Fruit fly (Drosophila melanogaster) whole organism, embryonic: ENCODE data around the gene Tfb4.
A peak's percentile ranks its signal among the peaks of the same experiment; 100 is the strongest.

Source experiments
- Antp ChIP-seq: fragments of 200-800 bp; sonication (Bioruptor generic); optimal IDR thresholded peaks from 3 replicates; lab custom pipeline; 2016; ENCODE audit warnings: missing biosample characterization, missing genetic modification characterization
- Bteb2 ChIP-seq: fragments of 200-800 bp; sonication (Bioruptor generic); optimal IDR thresholded peaks from 2 replicates; lab custom pipeline; 2016; ENCODE audit warnings: missing biosample characterization, missing genetic modification characterization
- CG10321 ChIP-seq: fragments of 200-800 bp; sonication (Bioruptor generic); IDR thresholded peaks from 2 replicates; pipeline ENCODE4 v1.3.6; 2022; ENCODE audit warnings: missing biosample characterization, missing genetic modification characterization
- CG10366 ChIP-seq: fragments of 200-800 bp; sonication (Bioruptor generic); IDR thresholded peaks from 2 replicates; pipeline ENCODE4 v1.3.6; 2022; ENCODE audit warnings: missing biosample characterization, missing genetic modification characterization
- CG10654 ChIP-seq: fragments of 200-800 bp; sonication (Bioruptor generic); optimal IDR thresholded peaks from 2 replicates; lab custom pipeline; 2016; ENCODE audit warnings: missing biosample characterization, missing genetic modification characterization
- CG13123 ChIP-seq: fragments of 200-800 bp; sonication (Bioruptor generic); optimal IDR thresholded peaks from 2 replicates; lab custom pipeline; 2016; ENCODE audit warnings: missing biosample characterization, missing genetic modification characterization
- CG13287 ChIP-seq: fragments of 200-800 bp; sonication (Bioruptor generic); IDR thresholded peaks from 2 replicates; pipeline ENCODE4 v1.3.6; 2022; ENCODE audit warnings: missing biosample characterization, missing genetic modification characterization; ENCODE audit not compliant: partially characterized antibody
- CG13624 ChIP-seq: fragments of 200-800 bp; sonication (Bioruptor generic); optimal IDR thresholded peaks from 2 replicates; lab custom pipeline; 2016; ENCODE audit warnings: missing biosample characterization, missing genetic modification characterization
- CG14014 ChIP-seq: fragments of 200-800 bp; sonication (Bioruptor generic); IDR thresholded peaks from 2 replicates; pipeline ENCODE4 v1.3.6; 2022; ENCODE audit warnings: missing biosample characterization, missing genetic modification characterization
- CG2678 ChIP-seq: fragments of 200-800 bp; sonication (Bioruptor generic); optimal IDR thresholded peaks from 3 replicates; lab custom pipeline; 2019; ENCODE audit warnings: missing biosample characterization, mild to moderate bottlenecking, missing genetic modification characterization, moderate library complexity
- CG2712 ChIP-seq: fragments of 200-800 bp; optimal IDR thresholded peaks from 3 replicates; lab custom pipeline; 2019; ENCODE audit warnings: missing biosample characterization, mild to moderate bottlenecking, missing genetic modification characterization, moderate library complexity
- CG31224 ChIP-seq: fragments of 200-800 bp; sonication (Bioruptor generic); IDR thresholded peaks from 2 replicates; pipeline ENCODE4 v1.3.6; 2022; ENCODE audit warnings: missing biosample characterization, missing genetic modification characterization
- CG32772 ChIP-seq: fragments of 200-800 bp; sonication (Bioruptor generic); IDR thresholded peaks from 2 replicates; pipeline ENCODE4 v1.3.6; 2022; ENCODE audit warnings: missing biosample characterization, missing genetic modification characterization
- CG3407 ChIP-seq: fragments of 200-800 bp; sonication (Bioruptor generic); optimal IDR thresholded peaks from 2 replicates; lab custom pipeline; 2018; ENCODE audit warnings: missing biosample characterization, mild to moderate bottlenecking, missing genetic modification characterization
- CG4820 ChIP-seq: fragments of 200-800 bp; sonication (Bioruptor generic); optimal IDR thresholded peaks from 3 replicates; lab custom pipeline; 2016; ENCODE audit warnings: missing biosample characterization, missing genetic modification characterization
- CG8924 ChIP-seq: fragments of 200-800 bp; optimal IDR thresholded peaks from 3 replicates; lab custom pipeline; 2019; ENCODE audit warnings: missing biosample characterization, mild to moderate bottlenecking, missing genetic modification characterization, moderate library complexity
- CHES-1-like ChIP-seq: fragments of 200-800 bp; sonication (Bioruptor generic); optimal IDR thresholded peaks from 2 replicates; lab custom pipeline; 2016; ENCODE audit warnings: missing biosample characterization, missing genetic modification characterization
- Chrac-16 ChIP-seq: fragments of 200-800 bp; sonication (Bioruptor generic); optimal IDR thresholded peaks from 3 replicates; lab custom pipeline; 2016; ENCODE audit warnings: missing biosample characterization, missing genetic modification characterization
- Dll ChIP-seq: fragments of 200-800 bp; sonication (Bioruptor generic); IDR thresholded peaks from 4 replicates; pipeline ENCODE4 v1.3.6; 2022; ENCODE audit warnings: missing biosample characterization, missing genetic modification characterization; ENCODE audit not compliant: partially characterized antibody
- ERR ChIP-seq: fragments of 200-800 bp; sonication (Bioruptor generic); optimal IDR thresholded peaks from 2 replicates; lab custom pipeline; 2016; ENCODE audit warnings: missing biosample characterization, missing genetic modification characterization
- Ets97D ChIP-seq: fragments of 200-800 bp; sonication (Bioruptor generic); optimal IDR thresholded peaks from 3 replicates; lab custom pipeline; 2016; ENCODE audit warnings: missing biosample characterization, missing genetic modification characterization
- Fer1 ChIP-seq: fragments of 200-800 bp; sonication (Bioruptor generic); optimal IDR thresholded peaks from 2 replicates; lab custom pipeline; 2017; ENCODE audit warnings: missing biosample characterization, mild to moderate bottlenecking, missing genetic modification characterization
- Gug ChIP-seq: fragments of 200-800 bp; sonication (Bioruptor generic); IDR thresholded peaks from 4 replicates; pipeline ENCODE4 v1.3.6; 2022; ENCODE audit warnings: missing biosample characterization, missing genetic modification characterization
- Hmx ChIP-seq: fragments of 200-800 bp; sonication (Bioruptor generic); optimal IDR thresholded peaks from 2 replicates; lab custom pipeline; 2016; ENCODE audit warnings: missing biosample characterization, missing genetic modification characterization
- MBD-R2 ChIP-seq: fragments of 200-800 bp; sonication (Bioruptor generic); IDR thresholded peaks from 2 replicates; pipeline ENCODE4 v1.3.6; 2022; ENCODE audit warnings: missing biosample characterization, missing genetic modification characterization
- NfI ChIP-seq: fragments of 200-800 bp; sonication (Bioruptor generic); optimal IDR thresholded peaks from 3 replicates; lab custom pipeline; 2018; ENCODE audit warnings: missing biosample characterization, mild to moderate bottlenecking, missing genetic modification characterization, moderate library complexity
- PHDP ChIP-seq: fragments of 200-800 bp; sonication (Bioruptor generic); optimal IDR thresholded peaks from 3 replicates; lab custom pipeline; 2018; ENCODE audit warnings: missing biosample characterization, mild to moderate bottlenecking, missing genetic modification characterization, moderate library complexity
- Rfx ChIP-seq: fragments of 200-800 bp; sonication (Bioruptor generic); IDR thresholded peaks from 2 replicates; pipeline ENCODE4 v1.3.6; 2022; ENCODE audit warnings: missing biosample characterization, missing genetic modification characterization
- Scr ChIP-seq: fragments of 200-800 bp; sonication (Bioruptor generic); IDR thresholded peaks from 2 replicates; pipeline ENCODE4 v1.3.6; 2022; ENCODE audit warnings: missing biosample characterization, missing genetic modification characterization; ENCODE audit not compliant: partially characterized antibody
- Six4 ChIP-seq: fragments of 200-800 bp; sonication (Bioruptor generic); optimal IDR thresholded peaks from 2 replicates; lab custom pipeline; 2016; ENCODE audit warnings: missing biosample characterization, missing genetic modification characterization
- Spps ChIP-seq: fragments of 200-800 bp; sonication (Bioruptor generic); optimal IDR thresholded peaks from 2 replicates; lab custom pipeline; 2018; ENCODE audit warnings: missing biosample characterization, mild to moderate bottlenecking, missing genetic modification characterization
- Sry-δ ChIP-seq: fragments of 200-800 bp; sonication (Bioruptor generic); optimal IDR thresholded peaks from 2 replicates; lab custom pipeline; 2016; ENCODE audit warnings: missing biosample characterization, missing genetic modification characterization
- ara ChIP-seq: fragments of 200-800 bp; sonication (Bioruptor generic); IDR thresholded peaks from 2 replicates; pipeline ENCODE4 v1.3.6; 2022; ENCODE audit warnings: missing biosample characterization, missing genetic modification characterization
- bcd ChIP-seq: fragments of 200-800 bp; sonication (Bioruptor generic); optimal IDR thresholded peaks from 2 replicates; lab custom pipeline; 2017; ENCODE audit warnings: missing biosample characterization, mild to moderate bottlenecking, missing genetic modification characterization
- bowl ChIP-seq: fragments of 200-800 bp; sonication (Bioruptor generic); IDR thresholded peaks from 2 replicates; pipeline ENCODE4 v1.3.6; 2022; ENCODE audit warnings: missing biosample characterization, missing genetic modification characterization
- chinmo ChIP-seq: fragments of 200-800 bp; sonication (Bioruptor generic); IDR thresholded peaks from 4 replicates; pipeline ENCODE4 v1.3.6; 2022; ENCODE audit warnings: missing biosample characterization, missing genetic modification characterization; ENCODE audit not compliant: partially characterized antibody
- eve ChIP-seq, 2 experiments: fragments of >200 bp; optimal IDR thresholded peaks; 2 replicates each; lab custom pipeline; 2017; ENCODE audit warnings: missing biosample characterization in 2 of 2, missing genetic modification characterization in 2 of 2
- ewg ChIP-seq: fragments of 200-800 bp; sonication (Bioruptor generic); optimal IDR thresholded peaks from 3 replicates; lab custom pipeline; 2017; ENCODE audit warnings: mild to moderate bottlenecking, missing biosample characterization, missing genetic modification reagents, missing genetic modification characterization
- gro ChIP-seq: fragments of 200-800 bp; sonication (Bioruptor generic); optimal IDR thresholded peaks from 2 replicates; lab custom pipeline; 2016; ENCODE audit warnings: missing biosample characterization, missing genetic modification characterization
- ham ChIP-seq: fragments of 200-800 bp; sonication (Bioruptor generic); IDR thresholded peaks from 2 replicates; pipeline ENCODE4 v1.3.6; 2022; ENCODE audit warnings: missing biosample characterization, missing genetic modification characterization
- ind ChIP-seq: fragments of 200-800 bp; sonication (Bioruptor generic); optimal IDR thresholded peaks from 3 replicates; lab custom pipeline; 2016; ENCODE audit warnings: missing biosample characterization, missing genetic modification characterization
- jumu ChIP-seq: fragments of 200-800 bp; sonication (Bioruptor generic); optimal IDR thresholded peaks from 3 replicates; lab custom pipeline; 2016; ENCODE audit warnings: missing biosample characterization, missing genetic modification characterization
- lov ChIP-seq, 2 experiments: fragments of 200-800 bp in 1 of 2; fragments of >200 bp in 1 of 2; sonication (Bioruptor generic) in 1 of 2; IDR thresholded peaks in 1 of 2; optimal IDR thresholded peaks in 1 of 2; 2 replicates in 1 of 2; 3 replicates in 1 of 2; pipeline versions ENCODE4 v1.3.6 to Lab custom; 2017 to 2022; ENCODE audit warnings: missing biosample characterization in 1 of 2, missing genetic modification characterization in 1 of 2
- mam ChIP-seq: fragments of 200-800 bp; sonication (Bioruptor generic); optimal IDR thresholded peaks from 3 replicates; lab custom pipeline; 2016; ENCODE audit warnings: missing biosample characterization, missing genetic modification characterization
- nerfin-2 ChIP-seq: fragments of 200-800 bp; sonication (Bioruptor generic); IDR thresholded peaks from 2 replicates; pipeline ENCODE4 v1.3.6; 2022; ENCODE audit warnings: missing biosample characterization, missing genetic modification characterization; ENCODE audit not compliant: partially characterized antibody
- pum ChIP-seq: fragments of 200-800 bp; sonication (Bioruptor generic); optimal IDR thresholded peaks from 2 replicates; lab custom pipeline; 2016; ENCODE audit warnings: missing biosample characterization, missing genetic modification characterization
- ranshi ChIP-seq: fragments of 200-800 bp; sonication (Bioruptor generic); IDR thresholded peaks from 2 replicates; pipeline ENCODE4 v1.3.6; 2022; ENCODE audit warnings: missing biosample characterization, missing genetic modification characterization
- rib ChIP-seq: fragments of 200-800 bp; sonication (Bioruptor generic); IDR thresholded peaks from 2 replicates; pipeline ENCODE4 v1.3.6; 2022; ENCODE audit warnings: missing biosample characterization, missing genetic modification characterization
- stwl ChIP-seq: fragments of 200-800 bp; sonication (Bioruptor generic); optimal IDR thresholded peaks from 3 replicates; lab custom pipeline; 2018; ENCODE audit warnings: missing biosample characterization, mild to moderate bottlenecking, missing genetic modification characterization, moderate library complexity
- ttk ChIP-seq: fragments of 200-800 bp; sonication (Bioruptor generic); IDR thresholded peaks from 2 replicates; pipeline ENCODE4 v2.1.2; 2022; ENCODE audit warnings: missing biosample characterization, missing genetic modification characterization
- tx ChIP-seq: fragments of 200-800 bp; sonication (Bioruptor generic); optimal IDR thresholded peaks from 2 replicates; lab custom pipeline; 2016; ENCODE audit warnings: missing biosample characterization, missing genetic modification characterization

Gene Tfb4

DNA sequence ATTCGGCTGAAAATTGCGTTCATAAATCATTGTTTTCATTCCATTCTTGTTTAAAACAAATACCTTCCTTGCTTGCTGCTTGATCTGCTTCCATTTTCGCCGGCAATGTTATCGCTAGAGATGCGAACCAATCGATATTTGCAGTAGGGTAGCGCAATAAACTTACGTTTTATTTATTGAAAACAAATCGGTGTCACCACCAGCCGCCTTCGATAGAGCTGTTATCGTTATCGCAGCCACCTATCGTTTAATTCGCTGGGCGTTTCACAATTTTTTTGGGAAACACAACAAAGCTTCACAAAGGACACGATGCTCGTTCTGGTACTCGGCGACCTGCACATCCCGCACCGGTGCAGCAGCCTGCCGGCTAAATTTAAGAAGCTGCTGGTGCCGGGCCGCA, at the start of gene Tfb4, which contains the start of gene Vps29 (continued):
- peak; percentile 51 for TF ChIP-seq NfI (GFP tag; lab: Kevin White, UChicago)
- peak; percentile 39 for TF ChIP-seq CG8924 (tag; lab: Kevin White, UChicago)
- peak; percentile 95 for TF ChIP-seq CG13287
- TF ChIP-seq Ets97D (GFP tag; lab: Kevin White, UChicago) = peak; percentile 40
- no peak for TF ChIP-seq CG3407 (GFP tag; lab: Kevin White, UChicago)
- peak; percentile 84 for TF ChIP-seq Dll (GFP tag; lab: Robert Waterston, UW)
- peak; percentile 21 for TF ChIP-seq CG10654
- no peak for TF ChIP-seq Hmx (GFP tag; lab: Kevin White, UChicago)
- peak; percentile 98 for TF ChIP-seq nerfin-2 (GFP tag; lab: Robert Waterston, UW)
- TF ChIP-seq bcd = no peak
- TF ChIP-seq CG13123 (GFP tag; lab: Kevin White, UChicago) = no peak
- TF ChIP-seq CG31224 (GFP tag; lab: Robert Waterston, UW) = peak; percentile 36; the same call in 1 of the 2 replicates
- peak; percentile 9 for TF ChIP-seq ERR (GFP tag; lab: Kevin White, UChicago)
- TF ChIP-seq PHDP = no peak
- peak; percentile 32 for TF ChIP-seq Bteb2 (GFP tag; lab: Kevin White, UChicago)
- TF ChIP-seq pum = peak; percentile 42
- TF ChIP-seq tx (GFP tag; lab: Kevin White, UChicago) = peak; percentile 7
- TF ChIP-seq rib (GFP tag; lab: Robert Waterston, UW) = peak; percentile 62; the same call in 1 of the 2 replicates
- peak; percentile 91 for TF ChIP-seq stwl
- peak; percentile 97 for TF ChIP-seq MBD-R2 (GFP tag; lab: Robert Waterston, UW)
- TF ChIP-seq CG13624 (GFP tag; lab: Kevin White, UChicago) = peak; percentile 63
- peak; percentile 21 for TF ChIP-seq CG4820
- peak; percentile 18 for TF ChIP-seq gro (GFP tag; lab: Kevin White, UChicago)
- TF ChIP-seq CG10366 (GFP tag; lab: Robert Waterston, UW) = peak; percentile 41; the same call in 1 of the 2 replicates
- no peak for TF ChIP-seq CG10321 (GFP tag; lab: Robert Waterston, UW)
- TF ChIP-seq CHES-1-like (GFP tag; lab: Kevin White, UChicago) = peak; percentile 65
- no peak for TF ChIP-seq ttk (GFP tag; lab: Robert Waterston, UW)
- TF ChIP-seq Rfx (GFP tag; lab: Robert Waterston, UW) = peak; percentile 81
- TF ChIP-seq chinmo = peak; percentile 96
- no peak for TF ChIP-seq ham (GFP tag; lab: Robert Waterston, UW)
- peak; percentile 49 for TF ChIP-seq Chrac-16 (GFP tag; lab: Kevin White, UChicago)
- peak; percentile 38; the same call in 1 of the 2 replicates for TF ChIP-seq ranshi
- peak; percentile 63 for TF ChIP-seq Antp (GFP tag; lab: Kevin White, UChicago)
- peak; percentile 16; the same call in 1 of the 2 replicates for TF ChIP-seq bowl (GFP tag; lab: Robert Waterston, UW)
- peak; percentile 73 for TF ChIP-seq mam
- peak; percentile 60; the same call in 1 of the 4 replicates for TF ChIP-seq Gug (GFP tag; lab: Robert Waterston, UW)
- no peak for TF ChIP-seq eve (GFP tag; optimal IDR thresholded peaks at IDR 0.05; lab: Kevin White, UChicago)
- peak; percentile 63 for TF ChIP-seq jumu (GFP tag; lab: Kevin White, UChicago)
- TF ChIP-seq Spps (tag; lab: Kevin White, UChicago) = no peak
- peak; percentile 80 for TF ChIP-seq Scr (GFP tag; lab: Robert Waterston, UW)
- TF ChIP-seq ara = peak; percentile 9; the same call in 1 of the 2 replicates
- TF ChIP-seq CG2678 = no peak
- TF ChIP-seq CG14014 (GFP tag; lab: Robert Waterston, UW) = peak; percentile 23; the same call in 1 of the 2 replicates
- peak; percentile 46 for TF ChIP-seq Fer1 (GFP tag; lab: Kevin White, UChicago)
- no peak for TF ChIP-seq ewg (GFP tag; lab: Kevin White, UChicago)
- peak; percentile 49 for TF ChIP-seq CG2712 (tag; lab: Kevin White, UChicago)
- peak; percentile 12; the same call in 1 of the 2 replicates for TF ChIP-seq CG32772 (GFP tag; lab: Robert Waterston, UW)
- no peak for TF ChIP-seq lov (optimal IDR thresholded peaks at IDR 0.05; lab: Kevin White, UChicago)
- peak; percentile 66; the same call in 1 of the 3 replicates for TF ChIP-seq lov (GFP tag; IDR thresholded peaks at IDR 0.05; lab: Robert Waterston, UW)
- TF ChIP-seq ind (GFP tag; lab: Kevin White, UChicago) = peak; percentile 56
- peak; percentile 26 for TF ChIP-seq Six4 (GFP tag; lab: Kevin White, UChicago)
- TF ChIP-seq Sry-δ = peak; percentile 94
